Fruit fly (Drosophila melanogaster): ENCODE measurements around the gene CG32756.

The CG32756 gene

DNA sequence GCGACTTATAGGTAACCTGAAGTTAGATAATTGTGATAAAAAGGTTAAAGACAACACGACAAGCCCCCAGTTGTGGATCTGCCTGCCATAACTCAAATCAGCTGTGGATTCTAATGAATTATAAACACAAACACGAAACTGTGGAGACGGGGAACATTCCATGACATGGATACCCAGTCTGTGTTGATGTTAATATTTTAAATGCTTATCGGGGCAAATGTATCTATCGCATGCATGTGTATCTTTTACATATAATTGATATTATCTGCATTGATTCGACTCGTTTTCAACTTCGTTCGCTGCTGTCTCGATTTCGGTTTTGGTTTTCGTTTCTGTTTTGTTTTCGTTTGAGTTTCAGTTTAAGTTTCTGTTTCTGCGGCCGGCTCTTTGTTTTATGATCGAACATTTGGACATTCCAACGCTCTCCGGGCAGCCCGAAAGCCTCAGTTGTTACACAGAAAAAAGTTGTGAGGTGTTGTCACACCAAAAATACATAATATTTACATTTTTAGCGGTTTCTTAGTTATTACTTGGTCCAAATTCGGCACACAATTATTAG is 47.4 kb downstream of the CG32756 start (continued):
- TF ChIP-seq Oaz (GFP tag; IDR thresholded peaks at IDR 0.05) (no peak), CG18011 (GFP tag; optimal IDR thresholded peaks at IDR 0.05) (no peak), sens (GFP tag) (peak; percentile 32), CG17186 (GFP tag; optimal IDR thresholded peaks at IDR 0.05) (no peak), row (GFP tag; IDR thresholded peaks at IDR 0.05) (0 out of 3 replicates have a peak, but pooled peaks have one; percentile 10), Trl (optimal IDR thresholded peaks at IDR 0.05) (no peak), Trl (GFP tag; optimal IDR thresholded peaks at IDR 0.05) (no peak)

DNA sequence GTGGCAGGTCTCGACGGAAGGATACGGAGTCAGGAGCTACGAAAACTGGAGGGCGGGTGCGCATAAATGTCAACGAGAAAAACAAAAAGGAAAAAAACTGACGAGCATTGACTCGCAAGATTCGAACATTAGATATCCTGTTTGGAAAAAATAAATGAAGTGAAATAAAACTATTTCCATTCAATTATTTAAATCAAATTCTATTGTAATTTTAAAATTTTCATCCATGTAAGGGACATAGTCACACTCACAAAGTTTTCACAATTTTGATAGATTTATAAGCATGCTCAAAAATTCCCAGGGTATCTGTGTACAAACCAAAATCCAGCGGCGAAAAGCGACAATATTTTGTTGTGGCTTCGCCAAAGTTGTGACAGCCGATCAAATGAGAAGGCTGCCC is 50.5 kb downstream of the CG32756 start:
- TF ChIP-seq kay (GFP tag; optimal IDR thresholded peaks at IDR 0.05) (no peak), CG7745 (tag; optimal IDR thresholded peaks at IDR 0.05) (no peak), CG16813 (GFP tag; IDR thresholded peaks at IDR 0.05; ENCODE audit: partially characterized antibody) (no peak), gcm2 (GFP tag; optimal IDR thresholded peaks at IDR 0.05) (no peak), CG9609 (GFP tag; optimal IDR thresholded peaks at IDR 0.05) (no peak), Hr39 (optimal IDR thresholded peaks at IDR 0.05) (no peak), zfh2 (GFP tag; optimal IDR thresholded peaks at IDR 0.05) (no peak), CG18011 (GFP tag; optimal IDR thresholded peaks at IDR 0.05) (no peak), CG18619 (GFP tag; optimal IDR thresholded peaks at IDR 0.05) (no peak), BtbVII (GFP tag; optimal IDR thresholded peaks at IDR 0.05) (no peak), CG7271 (tag; optimal IDR thresholded peaks at IDR 0.05) (no peak), CG4404 (GFP tag; IDR thresholded peaks at IDR 0.05) (peak; percentile 45; the same call in 1 of the 2 replicates), CG30403 (GFP tag; optimal IDR thresholded peaks at IDR 0.05) (peak; percentile 27), CG10366 (GFP tag; IDR thresholded peaks at IDR 0.05) (no peak), MTF-1 (GFP tag; optimal IDR thresholded peaks at IDR 0.05; ENCODE audit: borderline replicate concordance) (no peak), h (optimal IDR thresholded peaks at IDR 0.05) (no peak), HmgD (GFP tag; optimal IDR thresholded peaks at IDR 0.05) (no peak), Doc2 (GFP tag; IDR thresholded peaks at IDR 0.05) (no peak), CG7357 (GFP tag; IDR thresholded peaks at IDR 0.05) (no peak), CG2712 (tag; optimal IDR thresholded peaks at IDR 0.05) (peak; percentile 51), CG16779 (GFP tag; IDR thresholded peaks at IDR 0.05) (no peak), CG6689 (GFP tag; IDR thresholded peaks at IDR 0.05) (0 out of 2 replicates have a peak, but pooled peaks have one; percentile 17), gce (GFP tag; IDR thresholded peaks at IDR 0.05) (no peak), trh (GFP tag; optimal IDR thresholded peaks at IDR 0.05) (no peak), CG3281 (GFP tag; optimal IDR thresholded peaks at IDR 0.05) (no peak), tgo (GFP tag; IDR thresholded peaks at IDR 0.05) (no peak), CG12236 (GFP tag; optimal IDR thresholded peaks at IDR 0.05) (no peak), Ravus (GFP tag; IDR thresholded peaks at IDR 0.05) (no peak), exex (tag; optimal IDR thresholded peaks at IDR 0.05) (no peak), cad (GFP tag; optimal IDR thresholded peaks at IDR 0.05) (no peak), Xbp1 (GFP tag; optimal IDR thresholded peaks at IDR 0.05) (peak; percentile 30), CG10462 (GFP tag; optimal IDR thresholded peaks at IDR 0.05) (no peak), CG17912 (GFP tag; optimal IDR thresholded peaks at IDR 0.05) (no peak), HHEX (GFP tag; optimal IDR thresholded peaks at IDR 0.05) (no peak), sc (optimal IDR thresholded peaks at IDR 0.05) (no peak), sc (GFP tag; optimal IDR thresholded peaks at IDR 0.05) (no peak), psq (GFP tag; optimal IDR thresholded peaks at IDR 0.05) (no peak), Atf-2 (GFP tag; optimal IDR thresholded peaks at IDR 0.05) (no peak), Hand (GFP tag; optimal IDR thresholded peaks at IDR 0.05) (no peak), Sry-β (GFP tag; optimal IDR thresholded peaks at IDR 0.05) (no peak), MBD-R2 (GFP tag; IDR thresholded peaks at IDR 0.05) (no peak), CG12299 (tag; optimal IDR thresholded peaks at IDR 0.05) (no peak), CG4707 (GFP tag; optimal IDR thresholded peaks at IDR 0.05) (no peak), org-1 (GFP tag; optimal IDR thresholded peaks at IDR 0.05) (no peak), ken (GFP tag; IDR thresholded peaks at IDR 0.05) (no peak), grn (GFP tag; optimal IDR thresholded peaks at IDR 0.05) (no peak)
